Worm (Caenorhabditis elegans) whole organism, L1 larva: ENCODE measurements around the gene W03C9.6.

Source experiments
- Y116A8C.19 ChIP-seq: sonication (generic microtip); optimal IDR thresholded peaks from 2 replicates; lab custom pipeline; 2016; ENCODE audit warnings: missing compliant biosample characterization, missing genetic modification characterization, borderline replicate concordance
- aha-1 ChIP-seq: fragments of 150-350 bp; optimal IDR thresholded peaks from 2 replicates; lab custom pipeline; 2014; ENCODE audit warnings: missing biosample characterization, missing genetic modification characterization
- alr-1 ChIP-seq: fragments of 200-800 bp; sonication (Bioruptor generic); optimal IDR thresholded peaks from 2 replicates; lab custom pipeline; 2018; ENCODE audit warnings: borderline replicate concordance, mild to moderate bottlenecking, missing genetic modification characterization, missing compliant biosample characterization
- ama-1 ChIP-seq: fragments of 150-350 bp; optimal IDR thresholded peaks from 2 replicates; lab custom pipeline; 2014
- blmp-1 ChIP-seq: fragments of 150-350 bp; optimal IDR thresholded peaks from 2 replicates; lab custom pipeline; 2014; ENCODE audit warnings: missing biosample characterization, missing genetic modification characterization
- ceh-82 ChIP-seq, 3 experiments: fragments of 150-350 bp in 1 of 3; sonication (generic microtip) in 2 of 3; optimal IDR thresholded peaks; 2 replicates each; lab custom pipeline; 2014 to 2017; ENCODE audit warnings: missing biosample characterization in 3 of 3, missing genetic modification characterization in 3 of 3
- ceh-88 ChIP-seq: fragments of 200-800 bp; sonication (Bioruptor generic); IDR thresholded peaks from 2 replicates; pipeline ENCODE4 v1.3.6; 2022; ENCODE audit warnings: missing genetic modification characterization, missing compliant biosample characterization
- dpl-1 ChIP-seq, 3 experiments: fragments of 150-350 bp in 2 of 3; sonication (generic microtip) in 1 of 3; optimal IDR thresholded peaks; 2 replicates each; lab custom pipeline; 2014 to 2017; ENCODE audit warnings: missing biosample characterization in 3 of 3, missing genetic modification characterization in 3 of 3, missing genetic modification reagents in 3 of 3
- efl-1 ChIP-seq, 4 experiments: fragments of 150-350 bp; optimal IDR thresholded peaks in 3 of 4; peaks in 1 of 4; 1 replicate in 1 of 4; 2 replicates in 3 of 4; lab custom pipeline; 2014; ENCODE audit warnings: missing biosample characterization in 2 of 4, missing genetic modification characterization in 2 of 4, missing genetic modification reagents in 2 of 4
- egl-27 ChIP-seq, 2 experiments: fragments of 150-350 bp in 1 of 2; sonication (generic microtip); optimal IDR thresholded peaks; 3 replicates each; lab custom pipeline; 2017 to 2018; ENCODE audit warnings: missing biosample characterization in 2 of 2, missing genetic modification characterization in 2 of 2, missing genetic modification reagents in 2 of 2
- elt-3 ChIP-seq, 6 experiments: fragments of 150-350 bp in 1 of 6; sonication (generic microtip); optimal IDR thresholded peaks; 2 replicates each; lab custom pipeline; 2017 to 2018; ENCODE audit warnings: missing biosample characterization in 6 of 6, missing genetic modification characterization in 6 of 6, inconsistent platforms in 1 of 6
- fkh-4 ChIP-seq: sonication (generic microtip); optimal IDR thresholded peaks from 2 replicates; lab custom pipeline; 2016; ENCODE audit warnings: missing compliant biosample characterization, missing genetic modification characterization, borderline replicate concordance
- fos-1 ChIP-seq: fragments of 150-350 bp; optimal IDR thresholded peaks from 2 replicates; lab custom pipeline; 2014; ENCODE audit warnings: missing biosample characterization, missing genetic modification characterization
- grh-1 ChIP-seq: fragments of 200-800 bp; sonication (Bioruptor generic); IDR thresholded peaks from 2 replicates; pipeline ENCODE4 v1.3.6; 2022; ENCODE audit warnings: missing genetic modification reagents, missing genetic modification characterization, missing compliant biosample characterization
- hlh-17 ChIP-seq: fragments of 200-800 bp; sonication (Bioruptor generic); optimal IDR thresholded peaks from 2 replicates; lab custom pipeline; 2018; ENCODE audit warnings: missing genetic modification characterization, mild to moderate bottlenecking, missing compliant biosample characterization, moderate library complexity, borderline replicate concordance
- irx-1 ChIP-seq: sonication (generic microtip); optimal IDR thresholded peaks from 2 replicates; lab custom pipeline; 2016; ENCODE audit warnings: missing genetic modification characterization, missing compliant biosample characterization
- lin-13 ChIP-seq: fragments of 150-350 bp; optimal IDR thresholded peaks from 2 replicates; lab custom pipeline; 2014; ENCODE audit warnings: missing biosample characterization, missing genetic modification reagents, missing genetic modification characterization
- lin-15B ChIP-seq: fragments of 150-350 bp; sonication (generic microtip); optimal IDR thresholded peaks from 3 replicates; lab custom pipeline; 2014; ENCODE audit warnings: missing biosample characterization, missing genetic modification characterization
- lin-35 ChIP-seq, 2 experiments: fragments of 150-350 bp; optimal IDR thresholded peaks; 2 replicates each; lab custom pipeline; 2014; ENCODE audit warnings: missing biosample characterization in 2 of 2, missing genetic modification characterization in 2 of 2, missing genetic modification reagents in 2 of 2
- mab-9 ChIP-seq: fragments of 200-800 bp; sonication (Bioruptor generic); IDR thresholded peaks from 2 replicates; pipeline ENCODE4 v1.3.6; 2022; ENCODE audit warnings: missing genetic modification reagents, missing genetic modification characterization, missing compliant biosample characterization
- mdl-1 ChIP-seq, 2 experiments: fragments of 150-350 bp; optimal IDR thresholded peaks; 2 replicates each; lab custom pipeline; 2014 to 2017; ENCODE audit warnings: missing biosample characterization in 2 of 2, missing genetic modification characterization in 2 of 2, inconsistent platforms in 1 of 2
- mef-2 ChIP-seq: fragments of 150-350 bp; optimal IDR thresholded peaks from 2 replicates; lab custom pipeline; 2014; ENCODE audit warnings: missing biosample characterization, missing genetic modification characterization
- mep-1 ChIP-seq: fragments of 150-350 bp; optimal IDR thresholded peaks from 2 replicates; lab custom pipeline; 2014; ENCODE audit warnings: missing biosample characterization, missing genetic modification characterization
- nhr-19 ChIP-seq: fragments of 200-800 bp; sonication (Bioruptor generic); conservative IDR thresholded peaks from 2 replicates; pipeline ENCODE4 v1.3.6; 2022; ENCODE audit warnings: missing genetic modification characterization, missing compliant biosample characterization
- nhr-237 ChIP-seq: fragments of 150-350 bp; optimal IDR thresholded peaks from 2 replicates; lab custom pipeline; 2014; ENCODE audit warnings: missing biosample characterization, missing genetic modification characterization
- nhr-28 ChIP-seq: fragments of 150-350 bp; optimal IDR thresholded peaks from 2 replicates; lab custom pipeline; 2014; ENCODE audit warnings: missing biosample characterization, missing genetic modification characterization
- nhr-47 ChIP-seq: sonication (generic microtip); optimal IDR thresholded peaks from 2 replicates; lab custom pipeline; 2016; ENCODE audit warnings: mild to moderate bottlenecking, missing genetic modification characterization, moderate library complexity, missing compliant biosample characterization
- nhr-71 ChIP-seq: sonication (generic microtip); optimal IDR thresholded peaks from 2 replicates; lab custom pipeline; 2016; ENCODE audit warnings: mild to moderate bottlenecking, missing genetic modification characterization, moderate library complexity, missing compliant biosample characterization
- nhr-76 ChIP-seq: sonication (generic microtip); optimal IDR thresholded peaks from 2 replicates; lab custom pipeline; 2017; ENCODE audit warnings: missing biosample characterization, missing genetic modification characterization
- nhr-85 ChIP-seq: sonication (generic microtip); peaks from one replicate; lab custom pipeline; 2016; ENCODE audit warnings: missing genetic modification characterization, inconsistent platforms, missing compliant biosample characterization
- nhr-90 ChIP-seq: sonication (generic microtip); optimal IDR thresholded peaks from 2 replicates; lab custom pipeline; 2016; ENCODE audit warnings: mild to moderate bottlenecking, missing genetic modification characterization, missing compliant biosample characterization; ENCODE audit not compliant: poor library complexity
- pqm-1 ChIP-seq: sonication (generic microtip); optimal IDR thresholded peaks from 3 replicates; lab custom pipeline; 2017; ENCODE audit warnings: missing biosample characterization, missing genetic modification characterization
- rnt-1 ChIP-seq: sonication (generic microtip); optimal IDR thresholded peaks from 2 replicates; lab custom pipeline; 2016; ENCODE audit warnings: mild to moderate bottlenecking, missing genetic modification characterization, moderate library complexity, missing compliant biosample characterization
- skn-1 ChIP-seq: fragments of 150-350 bp; optimal IDR thresholded peaks from 2 replicates; lab custom pipeline; 2014; ENCODE audit warnings: missing biosample characterization, missing genetic modification characterization
- snu-23 ChIP-seq: sonication (generic microtip); optimal IDR thresholded peaks from 2 replicates; lab custom pipeline; 2016; ENCODE audit warnings: missing genetic modification characterization, missing compliant biosample characterization
- sox-4 ChIP-seq: sonication (generic microtip); optimal IDR thresholded peaks from 2 replicates; lab custom pipeline; 2016; ENCODE audit warnings: missing genetic modification characterization, missing compliant biosample characterization
- sptf-1 ChIP-seq: fragments of 150-350 bp; optimal IDR thresholded peaks from 2 replicates; lab custom pipeline; 2014; ENCODE audit warnings: missing biosample characterization, missing genetic modification characterization
- swsn-7 ChIP-seq: sonication (generic microtip); optimal IDR thresholded peaks from 2 replicates; lab custom pipeline; 2016; ENCODE audit warnings: missing genetic modification characterization, missing compliant biosample characterization
- tbx-2 ChIP-seq: sonication (generic microtip); optimal IDR thresholded peaks from 2 replicates; lab custom pipeline; 2016; ENCODE audit warnings: missing genetic modification characterization, missing compliant biosample characterization
- unc-130 ChIP-seq: fragments of 150-350 bp; optimal IDR thresholded peaks from 2 replicates; lab custom pipeline; 2017; ENCODE audit warnings: missing biosample characterization, missing genetic modification characterization, inconsistent platforms
- unc-62 ChIP-seq: fragments of 150-350 bp; optimal IDR thresholded peaks from 2 replicates; lab custom pipeline; 2014; ENCODE audit warnings: missing biosample characterization, missing genetic modification reagents, missing genetic modification characterization
- unc-86 ChIP-seq: sonication (generic microtip); optimal IDR thresholded peaks from 2 replicates; lab custom pipeline; 2016; ENCODE audit warnings: missing genetic modification characterization, missing compliant biosample characterization
- unc-98 ChIP-seq: fragments of 200-800 bp; sonication (Bioruptor generic); IDR thresholded peaks from 2 replicates; pipeline ENCODE4 v1.3.6; 2022; ENCODE audit warnings: missing genetic modification characterization, missing compliant biosample characterization
- vab-15 ChIP-seq: sonication (generic microtip); optimal IDR thresholded peaks from 2 replicates; lab custom pipeline; 2017; ENCODE audit warnings: missing genotype, mild to moderate bottlenecking, missing genetic modification characterization, missing compliant biosample characterization
- zag-1 ChIP-seq: fragments of 150-350 bp; optimal IDR thresholded peaks from 2 replicates; lab custom pipeline; 2014; ENCODE audit warnings: missing biosample characterization, missing genetic modification characterization

W03C9.6 gene

ce11 chrII:11978920-11979319, 24.6 kb downstream of the W03C9.6 start:
- TF ChIP-seq tbx-2 (tag; lab: Kevin White, UChicago) (no peak), zag-1 (no peak), mef-2 (tag; lab: Kevin White, UChicago) (no peak), nhr-90 (tag; lab: Kevin White, UChicago) (no peak), unc-130 (tag; lab: Kevin White, UChicago) (no peak), nhr-76 (tag; lab: Kevin White, UChicago) (no peak), blmp-1 (tag; lab: Kevin White, UChicago) (no peak), nhr-85 (tag; lab: Kevin White, UChicago) (peak; percentile 63), lin-15B (tag; lab: Kevin White, UChicago) (no peak), mep-1 (tag; lab: Kevin White, UChicago) (no peak), pqm-1 (tag; lab: Kevin White, UChicago) (no peak), efl-1 (optimal IDR thresholded peaks at IDR 0.05; lab: Kevin White, UChicago) (no peak), efl-1 (GFP tag; optimal IDR thresholded peaks at IDR 0.05 in 1 of 2; lab: Kevin White, UChicago) (peak in 1 of 2 experiments; percentile 77)

- TF ChIP-seq sox-4 (tag; lab: Kevin White, UChicago) = no peak
- peak; percentile 54 to 81 (median 59) for TF ChIP-seq ceh-82 (tag; optimal IDR thresholded peaks at IDR 0.05; lab: Kevin White, UChicago)
- TF ChIP-seq skn-1 = peak; percentile 29
- TF ChIP-seq ceh-88 (GFP tag; lab: Robert Waterston, UW) = no peak
- no peak for TF ChIP-seq swsn-7 (tag; lab: Kevin White, UChicago)
- peak; percentile 16 for TF ChIP-seq unc-130 (tag; lab: Kevin White, UChicago)
- peak in 1 of 2 experiments; percentile 42 for TF ChIP-seq efl-1 (optimal IDR thresholded peaks at IDR 0.05; lab: Kevin White, UChicago)
- peak in 1 of 2 experiments; percentile 47 for TF ChIP-seq efl-1 (GFP tag; optimal IDR thresholded peaks at IDR 0.05 in 1 of 2; lab: Kevin White, UChicago)
- no peak for TF ChIP-seq nhr-28
- peak; percentile 46 for TF ChIP-seq rnt-1 (tag; lab: Kevin White, UChicago)
- 0 out of 2 replicates have a peak, but pooled peaks have one; percentile 19 for TF ChIP-seq grh-1 (GFP tag; lab: Robert Waterston, UW)
- TF ChIP-seq unc-86 = no peak
- no peak for TF ChIP-seq aha-1 (tag; lab: Kevin White, UChicago)
- no peak for TF ChIP-seq nhr-19 (GFP tag; lab: Robert Waterston, UW)
- TF ChIP-seq mep-1 (tag; lab: Kevin White, UChicago) = peak; percentile 25
- TF ChIP-seq mab-9 = no peak
- TF ChIP-seq vab-15 = no peak
- TF ChIP-seq ama-1 (lab: Kevin White, UChicago) = no peak
- TF ChIP-seq unc-62 (GFP tag; lab: Kevin White, UChicago) = no peak
- TF ChIP-seq unc-98 (GFP tag; lab: Robert Waterston, UW) = no peak
- TF ChIP-seq dpl-1 (GFP tag; optimal IDR thresholded peaks at IDR 0.05; lab: Kevin White, UChicago) = peak in 1 of 3 experiments; percentile 35
- TF ChIP-seq snu-23 (GFP tag; lab: Kevin White, UChicago) = no peak
- TF ChIP-seq lin-35 (GFP tag; optimal IDR thresholded peaks at IDR 0.05; lab: Kevin White, UChicago) = peak; percentile 42 to 54
- TF ChIP-seq, all 84 proteins: peak for 9
Measured at ce11 chrII:11979449-11980095, 25.3 kb downstream of the W03C9.6 start, which contains the start of the genes ash-2 and Y17G7B.20. TSS of gene ash-2 (plus strand) at chrII:11979838. TSS of gene Y17G7B.20 (minus strand) at chrII:11979844.

ce11 chrII:11980110-11980509, 25.8 kb downstream of the W03C9.6 start:
- TF ChIP-seq irx-1 (tag; lab: Kevin White, UChicago) (peak; percentile 33), hlh-17 (GFP tag; lab: Kevin White, UChicago) (no peak), alr-1 (tag; lab: Kevin White, UChicago) (no peak), fkh-4 (tag; lab: Kevin White, UChicago) (peak; percentile 53), nhr-237 (tag; lab: Kevin White, UChicago) (peak; percentile 57), fos-1 (peak; percentile 66), nhr-71 (tag; lab: Kevin White, UChicago) (peak; percentile 94), vab-15 (peak; percentile 77), mdl-1 (tag; optimal IDR thresholded peaks at IDR 0.05; lab: Kevin White, UChicago) (peak in 1 of 2 experiments; percentile 80), tbx-2 (tag; lab: Kevin White, UChicago) (peak; percentile 89), unc-130 (tag; lab: Kevin White, UChicago) (peak; percentile 95), sptf-1 (tag; lab: Kevin White, UChicago) (no peak), grh-1 (GFP tag; lab: Robert Waterston, UW) (peak; percentile 75), dpl-1 (GFP tag; optimal IDR thresholded peaks at IDR 0.05; lab: Kevin White, UChicago) (peak; percentile 68 to 79 (median 79)), sox-4 (tag; lab: Kevin White, UChicago) (peak; percentile 86), nhr-47 (peak; percentile 94), pqm-1 (tag; lab: Kevin White, UChicago) (no peak), rnt-1 (tag; lab: Kevin White, UChicago) (no peak), lin-13 (GFP tag; lab: Kevin White, UChicago) (peak; percentile 86), lin-15B (tag; lab: Kevin White, UChicago) (peak; percentile 87), snu-23 (GFP tag; lab: Kevin White, UChicago) (peak; percentile 90), elt-3 (tag; optimal IDR thresholded peaks at IDR 0.05; lab: Kevin White, UChicago) (peak in 4 of 6 experiments; percentile 27 to 82 (median 53)), Y116A8C.19 (tag; lab: Kevin White, UChicago) (no peak), egl-27 (tag; optimal IDR thresholded peaks at IDR 0.05; lab: Kevin White, UChicago) (no peak)
